Fruit fly (Drosophila melanogaster) whole organism, embryonic: ENCODE measurements around the gene Tsp29Fa.
A peak's percentile ranks its signal among the peaks of the same experiment; 100 is the strongest.

Experiments
- Antp ChIP-seq: fragments of 200-800 bp; sonication (Bioruptor generic); optimal IDR thresholded peaks from 3 replicates; lab custom pipeline; 2016; ENCODE audit warnings: missing biosample characterization, missing genetic modification characterization
- Bteb2 ChIP-seq: fragments of 200-800 bp; sonication (Bioruptor generic); optimal IDR thresholded peaks from 2 replicates; lab custom pipeline; 2016; ENCODE audit warnings: missing biosample characterization, missing genetic modification characterization
- CG10209 ChIP-seq: fragments of 200-800 bp; sonication (Bioruptor generic); optimal IDR thresholded peaks from 3 replicates; lab custom pipeline; 2017; ENCODE audit warnings: missing biosample characterization, mild to moderate bottlenecking, missing genetic modification characterization, missing genetic modification reagents
- CG10431 ChIP-seq: fragments of 200-800 bp; sonication (Bioruptor generic); optimal IDR thresholded peaks from 3 replicates; lab custom pipeline; 2018; ENCODE audit warnings: missing biosample characterization, mild to moderate bottlenecking, missing genetic modification characterization
- CG10654 ChIP-seq: fragments of 200-800 bp; sonication (Bioruptor generic); optimal IDR thresholded peaks from 2 replicates; lab custom pipeline; 2016; ENCODE audit warnings: missing biosample characterization, missing genetic modification characterization
- CG11695 ChIP-seq: fragments of 200-800 bp; sonication (Bioruptor generic); IDR thresholded peaks from 3 replicates; pipeline ENCODE4 v1.3.6; 2022; ENCODE audit warnings: missing biosample characterization, missing genetic modification characterization
- CG14050 ChIP-seq: fragments of 200-800 bp; sonication (Bioruptor generic); IDR thresholded peaks from 3 replicates; pipeline ENCODE4 v1.3.6; 2022; ENCODE audit warnings: missing biosample characterization, missing genetic modification characterization
- CG1603 ChIP-seq: fragments of 200-800 bp; sonication (Bioruptor generic); optimal IDR thresholded peaks from 2 replicates; lab custom pipeline; 2019; ENCODE audit warnings: missing biosample characterization, mild to moderate bottlenecking, missing genetic modification characterization, moderate library complexity
- CG17359 ChIP-seq: fragments of 200-800 bp; sonication (Bioruptor generic); optimal IDR thresholded peaks from 3 replicates; lab custom pipeline; 2018; ENCODE audit warnings: missing biosample characterization, mild to moderate bottlenecking, missing genetic modification characterization, moderate library complexity
- CG3065 ChIP-seq: fragments of 200-800 bp; sonication (Bioruptor generic); optimal IDR thresholded peaks from 2 replicates; lab custom pipeline; 2016; ENCODE audit warnings: missing biosample characterization, missing genetic modification characterization
- CG3995 ChIP-seq: fragments of 200-800 bp; sonication (Bioruptor generic); optimal IDR thresholded peaks from 3 replicates; lab custom pipeline; 2016; ENCODE audit warnings: missing biosample characterization, missing genetic modification characterization
- CG8478 ChIP-seq: fragments of >200 bp; optimal IDR thresholded peaks from 2 replicates; lab custom pipeline; 2018
- CG9215 ChIP-seq: fragments of 200-800 bp; sonication (Bioruptor generic); IDR thresholded peaks from 2 replicates; pipeline ENCODE4 v1.3.6; 2022; ENCODE audit warnings: missing biosample characterization, missing genetic modification characterization
- Dad ChIP-seq: fragments of 200-800 bp; sonication (Bioruptor generic); optimal IDR thresholded peaks from 3 replicates; lab custom pipeline; 2016; ENCODE audit warnings: missing biosample characterization, missing genetic modification characterization
- Dfd ChIP-seq, 2 experiments: fragments of >200 bp; optimal IDR thresholded peaks; 2 replicates each; lab custom pipeline; 2017; ENCODE audit warnings: missing biosample characterization in 2 of 2, missing genetic modification characterization in 2 of 2
- ERR ChIP-seq: fragments of 200-800 bp; sonication (Bioruptor generic); optimal IDR thresholded peaks from 2 replicates; lab custom pipeline; 2016; ENCODE audit warnings: missing biosample characterization, missing genetic modification characterization
- HmgD ChIP-seq: fragments of 200-800 bp; sonication (Bioruptor generic); optimal IDR thresholded peaks from 3 replicates; lab custom pipeline; 2016; ENCODE audit warnings: missing biosample characterization, missing genetic modification characterization
- Hmx ChIP-seq: fragments of 200-800 bp; sonication (Bioruptor generic); optimal IDR thresholded peaks from 2 replicates; lab custom pipeline; 2016; ENCODE audit warnings: missing biosample characterization, missing genetic modification characterization
- Hr51 ChIP-seq, 2 experiments: fragments of 200-800 bp; sonication (Bioruptor generic); optimal IDR thresholded peaks; 2 replicates in 1 of 2; 3 replicates in 1 of 2; lab custom pipeline; 2016 to 2018; ENCODE audit warnings: missing biosample characterization in 2 of 2, missing genetic modification characterization in 2 of 2, mild to moderate bottlenecking in 1 of 2, moderate library complexity in 1 of 2
- Lhr ChIP-seq: fragments of 200-800 bp; sonication (Bioruptor generic); optimal IDR thresholded peaks from 3 replicates; lab custom pipeline; 2017; ENCODE audit warnings: mild to moderate bottlenecking, missing biosample characterization, missing genetic modification reagents, missing genetic modification characterization
- MESR4 ChIP-seq: fragments of 200-800 bp; sonication (Bioruptor generic); optimal IDR thresholded peaks from 2 replicates; lab custom pipeline; 2018; ENCODE audit warnings: missing biosample characterization, mild to moderate bottlenecking, missing genetic modification characterization, moderate library complexity
- Nf-YA ChIP-seq: fragments of 200-800 bp; sonication (Bioruptor generic); IDR thresholded peaks from 2 replicates; pipeline ENCODE4 v1.3.6; 2022; ENCODE audit warnings: missing biosample characterization, missing genetic modification characterization
- Oli ChIP-seq: fragments of 200-800 bp; sonication (Bioruptor generic); optimal IDR thresholded peaks from 2 replicates; lab custom pipeline; 2018; ENCODE audit warnings: missing biosample characterization, mild to moderate bottlenecking, missing genetic modification characterization, moderate library complexity
- Tbp ChIP-seq: fragments of >200 bp; optimal IDR thresholded peaks from 2 replicates; lab custom pipeline; 2018; ENCODE audit warnings: missing biosample characterization, missing genetic modification characterization
- amos ChIP-seq: fragments of 200-800 bp; sonication (Bioruptor generic); IDR thresholded peaks from 2 replicates; pipeline ENCODE4 v1.3.6; 2022; ENCODE audit warnings: missing biosample characterization, missing genetic modification characterization; ENCODE audit not compliant: partially characterized antibody
- ap ChIP-seq: fragments of 200-800 bp; sonication (Bioruptor generic); IDR thresholded peaks from 2 replicates; pipeline ENCODE4 v1.3.6; 2022; ENCODE audit warnings: missing biosample characterization, missing genetic modification characterization
- az2 ChIP-seq: fragments of 200-800 bp; sonication (Bioruptor generic); optimal IDR thresholded peaks from 3 replicates; lab custom pipeline; 2016; ENCODE audit warnings: missing biosample characterization, missing genetic modification characterization
- bab2 ChIP-seq: fragments of 200-800 bp; sonication (Bioruptor generic); optimal IDR thresholded peaks from 2 replicates; lab custom pipeline; 2016; ENCODE audit warnings: missing biosample characterization, missing genetic modification characterization
- cg ChIP-seq: fragments of 200-800 bp; sonication (Bioruptor generic); optimal IDR thresholded peaks from 3 replicates; lab custom pipeline; 2019; ENCODE audit warnings: missing biosample characterization, mild to moderate bottlenecking, missing genetic modification characterization, moderate library complexity
- corto ChIP-seq: fragments of 200-800 bp; sonication (Bioruptor generic); optimal IDR thresholded peaks from 2 replicates; lab custom pipeline; 2016; ENCODE audit warnings: missing biosample characterization, mild to moderate bottlenecking, missing genetic modification characterization, moderate library complexity
- crp ChIP-seq, 2 experiments: fragments of 200-800 bp; sonication (Bioruptor generic); optimal IDR thresholded peaks; 2 replicates in 1 of 2; 3 replicates in 1 of 2; lab custom pipeline; 2017; ENCODE audit warnings: missing biosample characterization in 2 of 2, missing genetic modification characterization in 2 of 2, mild to moderate bottlenecking in 1 of 2, moderate library complexity in 1 of 2
- esg ChIP-seq: fragments of 200-800 bp; sonication (Bioruptor generic); conservative IDR thresholded peaks from 2 replicates; pipeline ENCODE4 v1.3.6; 2022; ENCODE audit warnings: missing biosample characterization, missing genetic modification characterization
- ftz-f1 ChIP-seq: fragments of 200-800 bp; sonication (Bioruptor generic); optimal IDR thresholded peaks from 2 replicates; lab custom pipeline; 2016; ENCODE audit warnings: missing biosample characterization, missing genetic modification characterization
- gcm ChIP-seq: fragments of 200-800 bp; sonication (Bioruptor generic); optimal IDR thresholded peaks from 2 replicates; lab custom pipeline; 2019; ENCODE audit warnings: missing biosample characterization, mild to moderate bottlenecking, missing genetic modification characterization, moderate library complexity
- kay ChIP-seq: fragments of 200-800 bp; sonication (Bioruptor generic); optimal IDR thresholded peaks from 2 replicates; lab custom pipeline; 2016; ENCODE audit warnings: missing biosample characterization, missing genetic modification characterization
- maf-S ChIP-seq: fragments of 200-800 bp; sonication (Bioruptor generic); optimal IDR thresholded peaks from 2 replicates; lab custom pipeline; 2016; ENCODE audit warnings: missing biosample characterization, missing genetic modification characterization
- mirr ChIP-seq: fragments of 200-800 bp; sonication (Bioruptor generic); optimal IDR thresholded peaks from 3 replicates; lab custom pipeline; 2018; ENCODE audit warnings: missing biosample characterization, mild to moderate bottlenecking, missing genetic modification characterization
- pb ChIP-seq: fragments of 200-800 bp; sonication (Bioruptor generic); optimal IDR thresholded peaks from 3 replicates; lab custom pipeline; 2016; ENCODE audit warnings: missing biosample characterization, missing genetic modification characterization
- psq ChIP-seq: fragments of 200-800 bp; sonication (Bioruptor generic); optimal IDR thresholded peaks from 2 replicates; lab custom pipeline; 2017; ENCODE audit warnings: missing biosample characterization, missing genetic modification characterization
- run ChIP-seq: fragments of 200-800 bp; sonication (Bioruptor generic); optimal IDR thresholded peaks from 3 replicates; lab custom pipeline; 2018; ENCODE audit warnings: missing biosample characterization, mild to moderate bottlenecking, missing genetic modification characterization
- sc ChIP-seq, 3 experiments: fragments of >200 bp in 2 of 3; fragments of 200-800 bp in 1 of 3; sonication (Bioruptor generic) in 1 of 3; optimal IDR thresholded peaks; 2 replicates in 2 of 3; 3 replicates in 1 of 3; lab custom pipeline; 2017; ENCODE audit warnings: mild to moderate bottlenecking in 1 of 3, missing biosample characterization in 1 of 3, missing genetic modification characterization in 1 of 3, missing genetic modification reagents in 1 of 3
- seq ChIP-seq: fragments of 200-800 bp; sonication (Bioruptor generic); IDR thresholded peaks from 2 replicates; pipeline ENCODE4 v1.3.6; 2022; ENCODE audit warnings: missing biosample characterization, missing genetic modification characterization
- sug ChIP-seq: fragments of 200-800 bp; optimal IDR thresholded peaks from 2 replicates; lab custom pipeline; 2019; ENCODE audit warnings: missing biosample characterization, mild to moderate bottlenecking, missing genetic modification characterization, moderate library complexity
- tap ChIP-seq: fragments of 200-800 bp; optimal IDR thresholded peaks from 3 replicates; lab custom pipeline; 2019; ENCODE audit warnings: missing biosample characterization, mild to moderate bottlenecking, missing genetic modification characterization, moderate library complexity
- tio ChIP-seq: fragments of 200-800 bp; sonication (Bioruptor generic); optimal IDR thresholded peaks from 2 replicates; lab custom pipeline; 2017; ENCODE audit warnings: missing biosample characterization, missing genetic modification characterization, inconsistent platforms
- ttk ChIP-seq: fragments of 200-800 bp; sonication (Bioruptor generic); IDR thresholded peaks from 2 replicates; pipeline ENCODE4 v2.1.2; 2022; ENCODE audit warnings: missing biosample characterization, missing genetic modification characterization
- vvl ChIP-seq: fragments of 200-800 bp; sonication (Bioruptor generic); IDR thresholded peaks from 2 replicates; pipeline ENCODE4 v1.3.6; 2022; ENCODE audit warnings: missing biosample characterization, missing genetic modification characterization
- z ChIP-seq: fragments of 200-800 bp; sonication (Bioruptor generic); IDR thresholded peaks from 3 replicates; pipeline ENCODE4 v1.3.6; 2022; ENCODE audit warnings: missing biosample characterization, missing genetic modification characterization

The Tsp29Fa gene

DNA sequence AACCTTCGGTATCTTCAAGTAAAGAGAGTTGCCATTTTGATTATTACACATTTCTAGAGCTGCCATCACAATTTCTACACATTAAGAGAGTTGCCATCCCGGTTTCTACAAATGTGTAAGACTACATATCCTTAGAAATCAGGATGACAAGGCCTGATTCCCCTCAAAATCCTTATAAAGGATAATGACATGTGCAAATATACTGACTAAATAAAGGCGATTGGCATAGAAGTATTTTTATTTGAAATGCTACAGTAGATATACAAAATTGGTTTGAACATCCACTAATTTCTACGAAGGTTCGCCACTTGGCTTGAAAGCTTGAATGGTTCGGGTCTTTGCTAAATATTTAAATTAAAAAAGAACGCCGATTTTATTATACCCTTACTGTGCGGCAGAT is 45.0 kb upstream of the Tsp29Fa start (continued):
- TF ChIP-seq crp (GFP tag; optimal IDR thresholded peaks at IDR 0.05; lab: Kevin White, UChicago) (no peak), Dfd (GFP tag; optimal IDR thresholded peaks at IDR 0.05; lab: Kevin White, UChicago) (no peak), HmgD (GFP tag; lab: Kevin White, UChicago) (no peak), seq (GFP tag; lab: Robert Waterston, UW) (no peak), tap (no peak), CG14050 (GFP tag; lab: Robert Waterston, UW) (no peak), CG17359 (tag; lab: Kevin White, UChicago) (no peak), ftz-f1 (GFP tag; lab: Kevin White, UChicago) (peak; percentile 66), az2 (GFP tag; lab: Kevin White, UChicago) (no peak), Hmx (GFP tag; lab: Kevin White, UChicago) (no peak), Nf-YA (GFP tag; lab: Robert Waterston, UW) (no peak)

DNA sequence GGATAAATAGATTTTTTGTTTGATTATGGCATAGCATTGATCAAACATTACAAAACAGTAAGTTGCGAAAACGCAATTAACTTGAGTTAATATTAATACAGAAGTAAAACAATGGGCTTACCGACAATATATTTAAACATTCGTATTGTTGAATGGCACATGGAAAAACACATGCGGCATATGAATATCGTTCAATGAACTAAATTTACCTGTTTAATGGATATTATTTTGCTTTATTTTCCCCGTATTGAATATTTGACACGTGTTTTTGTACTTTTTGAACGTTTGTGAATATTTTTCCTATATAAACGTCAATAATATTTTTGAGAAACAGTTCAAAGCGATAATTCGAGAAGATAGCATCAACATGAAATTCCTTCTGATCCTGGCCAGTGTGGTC is 42.6 kb upstream of the Tsp29Fa start, which contains the start of gene CG42713:
CG42713 (plus strand) TSS at position 301 of the 400 bp plus-strand sequence.
- TF ChIP-seq CG9215 (GFP tag; lab: Robert Waterston, UW) (no peak), vvl (GFP tag; lab: Robert Waterston, UW) (no peak), MESR4 (GFP tag; lab: Kevin White, UChicago) (no peak), run (tag; lab: Kevin White, UChicago) (no peak), Antp (GFP tag; lab: Kevin White, UChicago) (no peak), kay (GFP tag; lab: Kevin White, UChicago) (no peak), Hr51 (GFP tag; optimal IDR thresholded peaks at IDR 0.05; lab: Kevin White, UChicago) (no peak)
- TF ChIP-seq, all 482 proteins: peak for 0

DNA sequence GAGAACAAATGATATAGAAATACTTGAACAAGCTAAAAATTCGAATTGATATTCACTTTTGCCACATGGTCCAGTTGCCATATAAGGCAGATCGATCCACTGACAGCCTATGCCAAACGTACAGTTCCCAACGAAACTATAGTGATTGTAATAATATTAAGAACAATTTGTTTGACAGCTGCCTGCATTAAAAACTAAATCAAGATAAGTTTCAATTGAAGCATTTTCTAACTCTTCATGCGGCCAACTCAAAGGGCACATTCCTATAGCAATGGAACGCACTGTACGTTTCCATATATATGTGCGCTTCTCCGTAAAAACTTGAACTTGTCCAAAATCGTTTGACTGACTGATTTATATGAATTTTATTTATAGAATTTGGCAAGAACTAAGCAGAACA is 39.5 kb upstream of the Tsp29Fa start:
- TF ChIP-seq CG3065 (GFP tag; lab: Kevin White, UChicago) (no peak), corto (GFP tag; lab: Kevin White, UChicago) (no peak), pb (GFP tag; lab: Kevin White, UChicago) (no peak), CG10654 (GFP tag; lab: Kevin White, UChicago) (no peak), cg (no peak), ap (GFP tag; lab: Robert Waterston, UW) (no peak), CG17359 (tag; lab: Kevin White, UChicago) (no peak), CG11695 (GFP tag; lab: Robert Waterston, UW) (peak; percentile 68; the same call in 2 of the 3 replicates), Lhr (no peak), Bteb2 (GFP tag; lab: Kevin White, UChicago) (peak; percentile 17), esg (GFP tag; lab: Robert Waterston, UW) (no peak), ERR (no peak), CG1603 (peak; percentile 11), CG8478 (no peak), Tbp (no peak), psq (GFP tag; lab: Kevin White, UChicago) (no peak), sc (optimal IDR thresholded peaks at IDR 0.05; lab: Kevin White, UChicago) (no peak), sc (GFP tag; optimal IDR thresholded peaks at IDR 0.05; lab: Kevin White, UChicago) (no peak), bab2 (GFP tag; lab: Kevin White, UChicago) (peak; percentile 12), maf-S (GFP tag; lab: Kevin White, UChicago) (no peak), sug (tag; lab: Kevin White, UChicago) (peak; percentile 38), z (no peak), CG10209 (GFP tag; lab: Kevin White, UChicago) (peak; percentile 7), Oli (tag; lab: Kevin White, UChicago) (no peak), CG3995 (GFP tag; lab: Kevin White, UChicago) (no peak), Dad (GFP tag; lab: Kevin White, UChicago) (no peak), amos (no peak), CG10431 (GFP tag; lab: Kevin White, UChicago) (no peak), seq (GFP tag; lab: Robert Waterston, UW) (no peak), mirr (GFP tag; lab: Kevin White, UChicago) (peak; percentile 50), tio (GFP tag; lab: Kevin White, UChicago) (no peak), ttk (GFP tag; lab: Robert Waterston, UW) (no peak), gcm (GFP tag; lab: Kevin White, UChicago) (no peak)
